Worm (Caenorhabditis elegans) whole organism, late embryonic: Measurements from ENCODE around the gene npr-24.

ENCODE experiments used
- C38D4.7 ChIP-seq: fragments of 200-800 bp; sonication (Bioruptor generic); optimal IDR thresholded peaks from 2 replicates; lab custom pipeline; 2018; ENCODE audit warnings: mild to moderate bottlenecking, missing genetic modification characterization, moderate library complexity, missing compliant biosample characterization
- K09A11.1 ChIP-seq: sonication (generic microtip); optimal IDR thresholded peaks from 2 replicates; lab custom pipeline; 2017; ENCODE audit warnings: antibody characterized with exemption, mild to moderate bottlenecking, missing genetic modification characterization, missing compliant biosample characterization; ENCODE audit not compliant: insufficient read depth
- T23F11.4 ChIP-seq: fragments of 200-800 bp; sonication (Bioruptor generic); optimal IDR thresholded peaks from 2 replicates; lab custom pipeline; 2018; ENCODE audit warnings: mild to moderate bottlenecking, missing genetic modification characterization, missing compliant biosample characterization
- ahr-1 ChIP-seq: sonication (generic microtip); optimal IDR thresholded peaks from 2 replicates; lab custom pipeline; 2016; ENCODE audit warnings: missing genetic modification characterization, missing compliant biosample characterization
- ama-1 ChIP-seq: fragments of 150-350 bp; optimal IDR thresholded peaks from 2 replicates; lab custom pipeline; 2014
- ceh-14 ChIP-seq: sonication (generic microtip); optimal IDR thresholded peaks from 2 replicates; lab custom pipeline; 2016; ENCODE audit warnings: missing genotype, missing genetic modification characterization, missing compliant biosample characterization
- ceh-18 ChIP-seq: sonication (generic microtip); optimal IDR thresholded peaks from 2 replicates; lab custom pipeline; 2016; ENCODE audit warnings: missing genetic modification characterization, missing compliant biosample characterization
- ceh-19 ChIP-seq: fragments of 200-800 bp; sonication (Bioruptor generic); optimal IDR thresholded peaks from 2 replicates; lab custom pipeline; 2018; ENCODE audit warnings: mild to moderate bottlenecking, missing genetic modification characterization, missing compliant biosample characterization
- ceh-2 ChIP-seq: sonication (generic microtip); optimal IDR thresholded peaks from 2 replicates; lab custom pipeline; 2016; ENCODE audit warnings: missing genotype, missing genetic modification characterization, missing compliant biosample characterization
- ceh-22 ChIP-seq: sonication (generic microtip); optimal IDR thresholded peaks from 2 replicates; lab custom pipeline; 2017; ENCODE audit warnings: missing biosample characterization, missing genetic modification characterization
- ceh-24 ChIP-seq: sonication (generic microtip); optimal IDR thresholded peaks from 2 replicates; lab custom pipeline; 2016; ENCODE audit warnings: mild to moderate bottlenecking, missing genetic modification characterization, missing compliant biosample characterization
- ceh-30 ChIP-seq: fragments of 150-350 bp; optimal IDR thresholded peaks from 2 replicates; lab custom pipeline; 2014; ENCODE audit warnings: missing biosample characterization, missing genetic modification characterization
- ceh-31 ChIP-seq: sonication (generic microtip); optimal IDR thresholded peaks from 2 replicates; lab custom pipeline; 2016; ENCODE audit warnings: missing genetic modification characterization, missing compliant biosample characterization
- ceh-34 ChIP-seq: sonication (generic microtip); optimal IDR thresholded peaks from 2 replicates; lab custom pipeline; 2016; ENCODE audit warnings: mild to moderate bottlenecking, missing genetic modification characterization, missing compliant biosample characterization
- ceh-48 ChIP-seq: sonication (generic microtip); optimal IDR thresholded peaks from 2 replicates; lab custom pipeline; 2016; ENCODE audit warnings: missing genetic modification characterization, inconsistent platforms, missing compliant biosample characterization
- ceh-9 ChIP-seq: sonication (generic microtip); optimal IDR thresholded peaks from 2 replicates; lab custom pipeline; 2016; ENCODE audit warnings: mild to moderate bottlenecking, missing genetic modification characterization, inconsistent platforms, missing compliant biosample characterization
- che-1 ChIP-seq: sonication (generic microtip); optimal IDR thresholded peaks from 2 replicates; lab custom pipeline; 2016; ENCODE audit warnings: mild to moderate bottlenecking, missing genetic modification characterization, missing compliant biosample characterization
- dmd-4 ChIP-seq: sonication (generic microtip); optimal IDR thresholded peaks from 2 replicates; lab custom pipeline; 2016; ENCODE audit warnings: borderline replicate concordance, missing genetic modification characterization, missing compliant biosample characterization
- dve-1 ChIP-seq: sonication (generic microtip); optimal IDR thresholded peaks from 2 replicates; lab custom pipeline; 2017; ENCODE audit warnings: antibody characterized with exemption, mild to moderate bottlenecking, missing genetic modification characterization, missing compliant biosample characterization
- elt-2 ChIP-seq: sonication (generic microtip); optimal IDR thresholded peaks from 2 replicates; lab custom pipeline; 2016; ENCODE audit warnings: missing genetic modification reagents, missing genetic modification characterization, missing compliant biosample characterization
- elt-4 ChIP-seq: sonication (generic microtip); optimal IDR thresholded peaks from 2 replicates; lab custom pipeline; 2016; ENCODE audit warnings: missing genetic modification characterization, missing compliant biosample characterization
- ets-4 ChIP-seq: sonication (generic microtip); optimal IDR thresholded peaks from 2 replicates; lab custom pipeline; 2016; ENCODE audit warnings: missing genetic modification characterization, missing compliant biosample characterization
- eyg-1 ChIP-seq: sonication (generic microtip); optimal IDR thresholded peaks from 2 replicates; lab custom pipeline; 2016; ENCODE audit warnings: missing genotype, missing genetic modification characterization, missing compliant biosample characterization
- fax-1 ChIP-seq: sonication (generic microtip); optimal IDR thresholded peaks from 2 replicates; lab custom pipeline; 2016; ENCODE audit warnings: missing genotype, missing genetic modification characterization, missing compliant biosample characterization
- fkh-10 ChIP-seq: fragments of 150-350 bp; optimal IDR thresholded peaks from 2 replicates; lab custom pipeline; 2014; ENCODE audit warnings: missing biosample characterization, missing genetic modification reagents, missing genetic modification characterization
- fkh-6 ChIP-seq: sonication (generic microtip); optimal IDR thresholded peaks from 2 replicates; lab custom pipeline; 2016; ENCODE audit warnings: missing genetic modification characterization, missing compliant biosample characterization
- gmeb-2 ChIP-seq: sonication (generic microtip); optimal IDR thresholded peaks from 2 replicates; lab custom pipeline; 2016; ENCODE audit warnings: missing genetic modification characterization, inconsistent platforms, missing compliant biosample characterization
- hlh-15 ChIP-seq: sonication (generic microtip); optimal IDR thresholded peaks from 2 replicates; lab custom pipeline; 2016; ENCODE audit warnings: missing genetic modification characterization, missing compliant biosample characterization
- hlh-8 ChIP-seq: sonication (generic microtip); optimal IDR thresholded peaks from 2 replicates; lab custom pipeline; 2016; ENCODE audit warnings: missing genotype, missing genetic modification characterization, missing compliant biosample characterization
- lim-6 ChIP-seq: sonication (generic microtip); optimal IDR thresholded peaks from 2 replicates; lab custom pipeline; 2016; ENCODE audit warnings: missing genetic modification characterization, missing compliant biosample characterization
- madf-2 ChIP-seq: sonication (generic microtip); optimal IDR thresholded peaks from 2 replicates; lab custom pipeline; 2017; ENCODE audit warnings: missing genetic modification characterization, missing compliant biosample characterization
- nfya-1 ChIP-seq: sonication (generic microtip); optimal IDR thresholded peaks from 2 replicates; lab custom pipeline; 2017; ENCODE audit warnings: missing genetic modification characterization, mild to moderate bottlenecking, missing compliant biosample characterization, antibody characterized with exemption, moderate library complexity
- nhr-11 ChIP-seq: fragments of 150-350 bp; optimal IDR thresholded peaks from 2 replicates; lab custom pipeline; 2014; ENCODE audit warnings: missing biosample characterization, missing genetic modification characterization
- nhr-232 ChIP-seq: sonication (generic microtip); optimal IDR thresholded peaks from 2 replicates; lab custom pipeline; 2016; ENCODE audit warnings: missing genetic modification characterization, missing compliant biosample characterization
- npax-4 ChIP-seq: sonication (generic microtip); optimal IDR thresholded peaks from 2 replicates; lab custom pipeline; 2016; ENCODE audit warnings: missing genetic modification characterization, missing compliant biosample characterization
- pat-9 ChIP-seq: fragments of 200-800 bp; sonication (Bioruptor generic); optimal IDR thresholded peaks from 2 replicates; lab custom pipeline; 2018; ENCODE audit warnings: mild to moderate bottlenecking, missing genetic modification characterization, moderate library complexity, missing compliant biosample characterization
- pax-1 ChIP-seq: fragments of 150-350 bp; optimal IDR thresholded peaks from 2 replicates; lab custom pipeline; 2014; ENCODE audit warnings: missing biosample characterization, missing genetic modification characterization
- pha-2 ChIP-seq: sonication (generic microtip); optimal IDR thresholded peaks from 2 replicates; lab custom pipeline; 2017; ENCODE audit warnings: mild to moderate bottlenecking, missing genetic modification characterization, missing compliant biosample characterization
- pha-4 ChIP-seq: fragments of 150-350 bp; optimal IDR thresholded peaks from 2 replicates; lab custom pipeline; 2018; ENCODE audit warnings: missing biosample characterization, missing genetic modification reagents, missing genetic modification characterization
- pqm-1 ChIP-seq: sonication (generic microtip); optimal IDR thresholded peaks from 2 replicates; lab custom pipeline; 2016; ENCODE audit warnings: missing genetic modification characterization, missing compliant biosample characterization
- ref-2 ChIP-seq: sonication (generic microtip); optimal IDR thresholded peaks from 2 replicates; lab custom pipeline; 2016; ENCODE audit warnings: missing genetic modification characterization, missing compliant biosample characterization
- rnt-1 ChIP-seq: sonication (generic microtip); optimal IDR thresholded peaks from 2 replicates; lab custom pipeline; 2016; ENCODE audit warnings: missing genetic modification characterization, missing compliant biosample characterization
- sdc-2 ChIP-seq: sonication (generic microtip); optimal IDR thresholded peaks from 2 replicates; lab custom pipeline; 2016; ENCODE audit warnings: missing genotype, missing genetic modification characterization, missing compliant biosample characterization
- sox-2 ChIP-seq: fragments of 200-800 bp; sonication (Bioruptor generic); IDR thresholded peaks from 2 replicates; pipeline ENCODE4 v1.3.6; 2022; ENCODE audit warnings: missing genetic modification reagents, missing genetic modification characterization, missing compliant biosample characterization
- sox-4 ChIP-seq: sonication (generic microtip); optimal IDR thresholded peaks from 2 replicates; lab custom pipeline; 2017; ENCODE audit warnings: mild to moderate bottlenecking, missing genetic modification characterization, inconsistent platforms, missing compliant biosample characterization
- tbx-2 ChIP-seq: sonication (generic microtip); optimal IDR thresholded peaks from 2 replicates; lab custom pipeline; 2016; ENCODE audit warnings: missing genetic modification characterization, missing compliant biosample characterization
- ttx-3 ChIP-seq: sonication (generic microtip); optimal IDR thresholded peaks from 2 replicates; lab custom pipeline; 2016; ENCODE audit warnings: missing genetic modification reagents, missing genetic modification characterization, missing compliant biosample characterization
- unc-55 ChIP-seq: sonication (generic microtip); optimal IDR thresholded peaks from 2 replicates; lab custom pipeline; 2017; ENCODE audit warnings: missing biosample characterization, missing genetic modification reagents, missing genetic modification characterization
- unc-86 ChIP-seq: sonication (generic microtip); optimal IDR thresholded peaks from 2 replicates; lab custom pipeline; 2016; ENCODE audit warnings: missing genetic modification characterization, missing compliant biosample characterization

The npr-24 gene

ce11 chrX:17458887-17459286, 27.7 kb downstream of the npr-24 start, which contains the start of gene mlc-1:
Gene mlc-1, plus strand, starts transcription at chrX:17459210.
- peak; percentile 3 for TF ChIP-seq tbx-2 (tag; lab: Kevin White, UChicago)
- TF ChIP-seq dmd-4 (tag; lab: Kevin White, UChicago): no peak
- TF ChIP-seq fkh-10 (GFP tag; lab: Kevin White, UChicago): no peak
- peak; percentile 27 for TF ChIP-seq ceh-34
- TF ChIP-seq ceh-18 (tag; lab: Kevin White, UChicago): peak; percentile 73
- peak; percentile 60 for TF ChIP-seq pat-9
- peak; percentile 51 for TF ChIP-seq rnt-1 (tag; lab: Kevin White, UChicago)

DNA sequence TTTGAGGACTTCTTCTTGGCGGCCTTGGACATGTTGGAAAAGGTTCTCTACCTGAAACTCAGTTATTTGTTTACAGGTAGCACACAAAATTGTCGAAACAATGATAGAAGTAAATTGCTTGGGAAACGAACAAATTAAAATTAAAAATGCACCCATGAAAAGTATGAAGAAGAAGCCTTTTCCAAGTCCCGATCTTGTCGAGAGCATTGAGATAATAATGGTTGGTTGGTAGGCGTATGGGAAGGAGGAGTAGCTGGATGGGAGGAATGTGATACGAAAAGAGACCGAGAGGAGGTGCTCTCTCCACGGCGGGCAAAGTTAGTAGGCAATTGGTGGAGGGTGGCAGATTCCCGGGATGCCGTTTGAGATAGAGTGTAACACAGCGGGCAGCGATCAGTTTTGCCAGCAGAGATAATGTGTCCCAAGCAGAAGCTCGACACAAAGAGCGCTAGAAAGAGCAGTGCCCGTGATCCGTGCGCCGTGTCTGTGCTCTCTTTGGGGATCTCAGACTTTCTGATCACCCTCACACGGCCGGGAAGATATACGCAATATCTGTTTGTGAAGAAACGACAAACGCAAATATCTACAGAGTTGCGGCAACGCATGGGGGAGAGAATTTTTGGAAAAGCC, 30.0 kb downstream of the npr-24 start, which contains the start of gene mlc-2:
Gene mlc-2, minus strand, starts transcription at position 51 of the 630 bp plus-strand sequence.
- TF ChIP-seq ceh-2 (tag; lab: Kevin White, UChicago) (no peak), ceh-24 (no peak), unc-55 (GFP tag; lab: Kevin White, UChicago) (peak; percentile 31), pqm-1 (tag; lab: Kevin White, UChicago) (no peak), che-1 (tag; lab: Kevin White, UChicago) (no peak), eyg-1 (tag; lab: Kevin White, UChicago) (no peak), gmeb-2 (tag; lab: Kevin White, UChicago) (no peak), nfya-1 (tag; lab: Kevin White, UChicago) (no peak), ceh-14 (tag; lab: Kevin White, UChicago) (no peak), ceh-9 (tag; lab: Kevin White, UChicago) (no peak), sox-4 (tag; lab: Kevin White, UChicago) (no peak), ceh-31 (no peak), sox-2 (no peak), pat-9 (peak; percentile 24), nhr-232 (no peak), ama-1 (lab: Kevin White, UChicago) (no peak), ceh-48 (no peak), pax-1 (tag; lab: Kevin White, UChicago) (no peak), ceh-22 (no peak), elt-2 (no peak), unc-86 (no peak), ahr-1 (tag; lab: Kevin White, UChicago) (no peak), sdc-2 (peak; percentile 33), pha-4 (tag; lab: Kevin White, UChicago) (no peak), dmd-4 (tag; lab: Kevin White, UChicago) (no peak), ttx-3 (no peak), tbx-2 (tag; lab: Kevin White, UChicago) (peak; percentile 39), ceh-34 (peak; percentile 72), pha-2 (tag; lab: Kevin White, UChicago) (no peak), madf-2 (tag; lab: Kevin White, UChicago) (no peak), hlh-8 (tag; lab: Kevin White, UChicago) (no peak), K09A11.1 (tag; lab: Kevin White, UChicago) (no peak), dve-1 (no peak), ceh-19 (GFP tag; lab: Kevin White, UChicago) (no peak), ceh-18 (tag; lab: Kevin White, UChicago) (peak; percentile 93), fkh-10 (GFP tag; lab: Kevin White, UChicago) (no peak), C38D4.7 (GFP tag; lab: Kevin White, UChicago) (no peak), npax-4 (no peak), fax-1 (no peak), ceh-30 (tag; lab: Kevin White, UChicago) (no peak), hlh-15 (no peak), elt-4 (tag; lab: Kevin White, UChicago) (no peak), T23F11.4 (no peak), rnt-1 (tag; lab: Kevin White, UChicago) (peak; percentile 78), ref-2 (tag; lab: Kevin White, UChicago) (peak; percentile 19), fkh-6 (tag; lab: Kevin White, UChicago) (no peak), lim-6 (no peak), ets-4 (tag; lab: Kevin White, UChicago) (no peak), nhr-11 (no peak)
